Worm (Caenorhabditis elegans) whole organism, L3 larva: ENCODE results near the gene srh-255.

ENCODE experiments used
- R02D3.7 ChIP-seq: fragments of 150-350 bp; optimal IDR thresholded peaks from 2 replicates; lab custom pipeline; 2014; ENCODE audit warnings: missing biosample characterization, missing genetic modification characterization
- ZK546.5 ChIP-seq: sonication (generic microtip); optimal IDR thresholded peaks from 2 replicates; lab custom pipeline; 2017; ENCODE audit warnings: missing biosample characterization, missing genetic modification characterization
- aly-2 ChIP-seq: fragments of 150-350 bp; optimal IDR thresholded peaks from 2 replicates; lab custom pipeline; 2014; ENCODE audit warnings: missing biosample characterization, missing genetic modification characterization
- ama-1 ChIP-seq: fragments of 150-350 bp; optimal IDR thresholded peaks from 2 replicates; lab custom pipeline; 2018
- ceh-28 ChIP-seq: fragments of 150-350 bp; optimal IDR thresholded peaks from 2 replicates; lab custom pipeline; 2014; ENCODE audit warnings: missing biosample characterization, missing genetic modification reagents, missing genetic modification characterization
- ceh-82 ChIP-seq: fragments of 150-350 bp; optimal IDR thresholded peaks from 2 replicates; lab custom pipeline; 2014; ENCODE audit warnings: missing biosample characterization, missing genetic modification characterization
- ceh-9 ChIP-seq: sonication (generic microtip); optimal IDR thresholded peaks from 2 replicates; lab custom pipeline; 2018; ENCODE audit warnings: missing biosample characterization, missing genetic modification characterization
- daf-12 ChIP-seq: fragments of 150-350 bp; optimal IDR thresholded peaks from 2 replicates; lab custom pipeline; 2014; ENCODE audit warnings: missing biosample characterization, missing genetic modification reagents, missing genetic modification characterization
- egl-27 ChIP-seq: sonication (generic microtip); optimal IDR thresholded peaks from 4 replicates; lab custom pipeline; 2017; ENCODE audit warnings: missing biosample characterization, missing genetic modification reagents, missing genetic modification characterization
- elt-1 ChIP-seq: fragments of 150-350 bp; optimal IDR thresholded peaks from 2 replicates; lab custom pipeline; 2014; ENCODE audit warnings: missing biosample characterization, missing genetic modification characterization
- fkh-2 ChIP-seq: fragments of 150-350 bp; optimal IDR thresholded peaks from 2 replicates; lab custom pipeline; 2014; ENCODE audit warnings: missing biosample characterization, missing genetic modification reagents, missing genetic modification characterization
- hmg-11 ChIP-seq: sonication (generic microtip); optimal IDR thresholded peaks from 2 replicates; lab custom pipeline; 2016; ENCODE audit warnings: missing genetic modification characterization, missing compliant biosample characterization
- jun-1 ChIP-seq: fragments of 150-350 bp; optimal IDR thresholded peaks from 2 replicates; lab custom pipeline; 2014; ENCODE audit warnings: missing biosample characterization, missing genetic modification reagents, missing genetic modification characterization
- mdl-1 ChIP-seq: fragments of 150-350 bp; optimal IDR thresholded peaks from 2 replicates; lab custom pipeline; 2014; ENCODE audit warnings: missing biosample characterization, missing genetic modification characterization
- mml-1 ChIP-seq: fragments of 150-350 bp; sonication (generic microtip); optimal IDR thresholded peaks from 3 replicates; lab custom pipeline; 2014; ENCODE audit warnings: missing biosample characterization, missing genetic modification characterization
- nfya-1 ChIP-seq: sonication (generic microtip); optimal IDR thresholded peaks from 2 replicates; lab custom pipeline; 2017; ENCODE audit warnings: missing genetic modification characterization, mild to moderate bottlenecking, missing compliant biosample characterization, antibody characterized with exemption, moderate library complexity; ENCODE audit not compliant: insufficient read depth
- nhr-12 ChIP-seq: fragments of 150-350 bp; optimal IDR thresholded peaks from 2 replicates; lab custom pipeline; 2014; ENCODE audit warnings: missing biosample characterization, missing genetic modification characterization
- nhr-23 ChIP-seq: fragments of 150-350 bp; optimal IDR thresholded peaks from 2 replicates; lab custom pipeline; 2014; ENCODE audit warnings: missing biosample characterization, missing genetic modification reagents, missing genetic modification characterization
- nhr-237 ChIP-seq: fragments of 150-350 bp; optimal IDR thresholded peaks from 2 replicates; lab custom pipeline; 2014; ENCODE audit warnings: missing biosample characterization, missing genetic modification characterization
- nhr-25 ChIP-seq: sonication (generic microtip); optimal IDR thresholded peaks from 2 replicates; lab custom pipeline; 2017; ENCODE audit warnings: missing biosample characterization, missing genetic modification characterization
- nhr-28 ChIP-seq: fragments of 150-350 bp; optimal IDR thresholded peaks from 2 replicates; lab custom pipeline; 2014; ENCODE audit warnings: missing biosample characterization, missing genetic modification characterization
- nhr-43 ChIP-seq: sonication (generic microtip); optimal IDR thresholded peaks from 2 replicates; lab custom pipeline; 2016; ENCODE audit warnings: mild to moderate bottlenecking, missing genetic modification characterization, missing compliant biosample characterization; ENCODE audit not compliant: poor library complexity, severe bottlenecking
- nhr-67 ChIP-seq: fragments of 150-350 bp; optimal IDR thresholded peaks from 2 replicates; lab custom pipeline; 2014; ENCODE audit warnings: missing biosample characterization, missing genetic modification characterization
- nhr-76 ChIP-seq: fragments of 150-350 bp; sonication (generic microtip); optimal IDR thresholded peaks from 5 replicates; lab custom pipeline; 2014; ENCODE audit warnings: missing biosample characterization, missing genetic modification characterization
- nhr-77 ChIP-seq: fragments of 150-350 bp; optimal IDR thresholded peaks from 2 replicates; lab custom pipeline; 2014; ENCODE audit warnings: missing biosample characterization, missing genetic modification characterization
- pha-4 ChIP-seq: fragments of 150-350 bp; optimal IDR thresholded peaks from 2 replicates; lab custom pipeline; 2014; ENCODE audit warnings: missing biosample characterization, missing genetic modification reagents, missing genetic modification characterization
- pqm-1 ChIP-seq: fragments of 150-350 bp; optimal IDR thresholded peaks from 2 replicates; lab custom pipeline; 2017; ENCODE audit warnings: missing biosample characterization, missing genetic modification characterization, inconsistent platforms
- sea-2 ChIP-seq: fragments of 150-350 bp; sonication (generic microtip); optimal IDR thresholded peaks from 4 replicates; lab custom pipeline; 2014; ENCODE audit warnings: missing biosample characterization, missing genetic modification reagents, missing genetic modification characterization
- skn-1 ChIP-seq: fragments of 150-350 bp; optimal IDR thresholded peaks from 2 replicates; lab custom pipeline; 2014; ENCODE audit warnings: missing biosample characterization, missing genetic modification characterization
- snpc-4 ChIP-seq: fragments of 150-350 bp; optimal IDR thresholded peaks from 2 replicates; lab custom pipeline; 2014; ENCODE audit warnings: missing biosample characterization, missing genetic modification characterization
- tbx-2 ChIP-seq: sonication (generic microtip); optimal IDR thresholded peaks from 2 replicates; lab custom pipeline; 2016; ENCODE audit warnings: mild to moderate bottlenecking, missing genetic modification characterization, missing compliant biosample characterization
- unc-39 ChIP-seq: sonication (generic microtip); optimal IDR thresholded peaks from 4 replicates; lab custom pipeline; 2017; ENCODE audit warnings: missing biosample characterization, missing genetic modification characterization
- unc-62 ChIP-seq: fragments of 150-350 bp; sonication (generic microtip); optimal IDR thresholded peaks from 4 replicates; lab custom pipeline; 2014; ENCODE audit warnings: missing biosample characterization, missing genetic modification reagents, missing genetic modification characterization
- zag-1 ChIP-seq: fragments of 150-350 bp; optimal IDR thresholded peaks from 2 replicates; lab custom pipeline; 2014; ENCODE audit warnings: missing biosample characterization, missing genetic modification characterization
- ztf-11 ChIP-seq: fragments of 150-350 bp; optimal IDR thresholded peaks from 2 replicates; lab custom pipeline; 2014; ENCODE audit warnings: missing biosample characterization, missing genetic modification characterization
- ztf-4 ChIP-seq: fragments of 150-350 bp; optimal IDR thresholded peaks from 2 replicates; lab custom pipeline; 2014; ENCODE audit warnings: missing biosample characterization, missing genetic modification characterization

The srh-255 gene

ce11 chrV:17035850-17036249 lies 28.9 kb upstream of the srh-255 start, which contains the start of gene srz-94:
TSS of gene srz-94 (minus strand) at chrV:17035950.
- no peak for TF ChIP-seq ceh-28 (tag; lab: Kevin White, UChicago)
- TF ChIP-seq egl-27 (tag; lab: Kevin White, UChicago) = no peak
- TF ChIP-seq daf-12 (tag; lab: Kevin White, UChicago) = no peak
- TF ChIP-seq nhr-28 = no peak
- no peak for TF ChIP-seq sea-2
- TF ChIP-seq ztf-11 (tag; lab: Kevin White, UChicago) = no peak
- no peak for TF ChIP-seq skn-1 (tag; lab: Kevin White, UChicago)
- TF ChIP-seq ztf-4 (tag; lab: Kevin White, UChicago) = no peak

- TF ChIP-seq tbx-2 (tag; lab: Kevin White, UChicago) = no peak
- no peak for TF ChIP-seq aly-2 (tag; lab: Kevin White, UChicago)
- no peak for TF ChIP-seq mml-1 (tag; lab: Kevin White, UChicago)
- TF ChIP-seq ztf-11 (tag; lab: Kevin White, UChicago) = no peak
- TF ChIP-seq jun-1 = no peak
Observed at ce11 chrV:17042263-17042662, 22.5 kb upstream of the srh-255 start, which contains the start of gene hpo-33. TSS of gene hpo-33 (plus strand) at chrV:17042563.

- TF ChIP-seq nfya-1 (tag; lab: Kevin White, UChicago) (no peak), ama-1 (no peak), fkh-2 (tag; lab: Kevin White, UChicago) (no peak), nhr-76 (tag; lab: Kevin White, UChicago) (no peak), R02D3.7 (no peak), nhr-43 (tag; lab: Kevin White, UChicago) (no peak), egl-27 (tag; lab: Kevin White, UChicago) (no peak), nhr-23 (tag; lab: Kevin White, UChicago) (no peak), snpc-4 (tag; lab: Kevin White, UChicago) (no peak), hmg-11 (no peak), sea-2 (no peak), pqm-1 (tag; lab: Kevin White, UChicago) (no peak), elt-1 (tag; lab: Kevin White, UChicago) (no peak), tbx-2 (tag; lab: Kevin White, UChicago) (no peak), aly-2 (tag; lab: Kevin White, UChicago) (no peak), nhr-237 (tag; lab: Kevin White, UChicago) (no peak), nhr-77 (tag; lab: Kevin White, UChicago) (no peak)
Observed at ce11 chrV:17044500-17044899, 20.3 kb upstream of the srh-255 start, which contains the start of gene F28B1.2. TSS of gene F28B1.2 (plus strand) at chrV:17044800.

- TF ChIP-seq zag-1 (tag; lab: Kevin White, UChicago) = no peak
- TF ChIP-seq jun-1 = no peak
- TF ChIP-seq unc-62 = no peak
- TF ChIP-seq fkh-2 (tag; lab: Kevin White, UChicago) = no peak
- no peak for TF ChIP-seq unc-39
- no peak for TF ChIP-seq ceh-82
- TF ChIP-seq ztf-4 (tag; lab: Kevin White, UChicago) = no peak
- TF ChIP-seq ZK546.5 (tag; lab: Kevin White, UChicago) = no peak
- TF ChIP-seq nhr-28 = no peak
Observed at ce11 chrV:17059987-17060386, 4.8 kb upstream of the srh-255 start, which contains the start of gene sri-66. TSS of gene sri-66 (plus strand) at chrV:17060287.

- TF ChIP-seq ceh-9 (tag; lab: Kevin White, UChicago) (no peak), mdl-1 (tag; lab: Kevin White, UChicago) (no peak), unc-39 (no peak), snpc-4 (tag; lab: Kevin White, UChicago) (no peak), fkh-2 (tag; lab: Kevin White, UChicago) (no peak), nhr-67 (tag; lab: Kevin White, UChicago) (no peak), nhr-12 (tag; lab: Kevin White, UChicago) (no peak), nhr-25 (tag; lab: Kevin White, UChicago) (no peak), sea-2 (no peak), ceh-28 (tag; lab: Kevin White, UChicago) (no peak), nhr-28 (no peak), pha-4 (no peak)
- TF ChIP-seq, all 47 proteins: peak for 0
Observed at ce11 chrV:17061585-17061984, 3.2 kb upstream of the srh-255 start, which contains the start of gene F28B1.9. TSS of gene F28B1.9 (plus strand) at chrV:17061885.
